Worm (Caenorhabditis elegans) whole organism, mixed stage, embryonic: ENCODE measurements around the gene C01G10.14.
A peak's percentile ranks its signal among the peaks of the same experiment; 100 is the strongest.

Experiments
- M03D4.4 ChIP-seq: sonication (generic microtip); optimal IDR thresholded peaks from 2 replicates; lab custom pipeline; 2017; ENCODE audit warnings: mild to moderate bottlenecking, missing genetic modification characterization, missing compliant biosample characterization
- bed-3 ChIP-seq: fragments of 200-800 bp; sonication (Bioruptor generic); optimal IDR thresholded peaks from 3 replicates; lab custom pipeline; 2018; ENCODE audit warnings: mild to moderate bottlenecking, missing genetic modification characterization, moderate library complexity, missing compliant biosample characterization
- blmp-1 ChIP-seq: fragments of 150-350 bp; optimal IDR thresholded peaks from 2 replicates; lab custom pipeline; 2014; ENCODE audit warnings: missing biosample characterization, missing genetic modification characterization
- ceh-39 ChIP-seq: fragments of 150-350 bp; optimal IDR thresholded peaks from 2 replicates; lab custom pipeline; 2014; ENCODE audit warnings: missing biosample characterization, missing genetic modification characterization
- ceh-83 ChIP-seq: fragments of 200-800 bp; sonication (Bioruptor generic); optimal IDR thresholded peaks from 2 replicates; lab custom pipeline; 2018; ENCODE audit warnings: mild to moderate bottlenecking, missing genetic modification characterization, missing compliant biosample characterization
- ces-1 ChIP-seq: fragments of 150-350 bp; optimal IDR thresholded peaks from 2 replicates; lab custom pipeline; 2014; ENCODE audit warnings: missing biosample characterization, missing genetic modification reagents, missing genetic modification characterization
- drap-1 ChIP-seq: fragments of 200-800 bp; sonication (Bioruptor generic); optimal IDR thresholded peaks from 3 replicates; lab custom pipeline; 2018; ENCODE audit warnings: mild to moderate bottlenecking, missing genetic modification characterization, missing compliant biosample characterization
- elt-1 ChIP-seq: sonication (generic microtip); optimal IDR thresholded peaks from 2 replicates; lab custom pipeline; 2017; ENCODE audit warnings: missing genetic modification characterization, mild to moderate bottlenecking, missing compliant biosample characterization, antibody characterized with exemption, moderate library complexity, borderline replicate concordance; ENCODE audit not compliant: insufficient read depth
- elt-3 ChIP-seq: fragments of 150-350 bp; optimal IDR thresholded peaks from 2 replicates; lab custom pipeline; 2014; ENCODE audit warnings: missing biosample characterization, missing genetic modification characterization
- flh-1 ChIP-seq: fragments of 200-800 bp; sonication (Bioruptor generic); optimal IDR thresholded peaks from 2 replicates; lab custom pipeline; 2018; ENCODE audit warnings: mild to moderate bottlenecking, missing genetic modification characterization, moderate library complexity, missing compliant biosample characterization
- ham-2 ChIP-seq: fragments of 200-800 bp; sonication (Bioruptor generic); optimal IDR thresholded peaks from 2 replicates; lab custom pipeline; 2018; ENCODE audit warnings: mild to moderate bottlenecking, missing genetic modification characterization, missing compliant biosample characterization
- lin-13 ChIP-seq: fragments of 150-350 bp; optimal IDR thresholded peaks from 2 replicates; lab custom pipeline; 2014; ENCODE audit warnings: missing biosample characterization, missing genetic modification characterization
- lin-32 ChIP-seq: fragments of 200-800 bp; sonication (Bioruptor generic); optimal IDR thresholded peaks from 2 replicates; lab custom pipeline; 2018; ENCODE audit warnings: mild to moderate bottlenecking, missing genetic modification characterization, missing compliant biosample characterization
- lsy-2 ChIP-seq: fragments of 150-350 bp; optimal IDR thresholded peaks from 2 replicates; lab custom pipeline; 2014; ENCODE audit warnings: missing biosample characterization, missing genetic modification characterization
- mab-5 ChIP-seq: fragments of 150-350 bp; optimal IDR thresholded peaks from 2 replicates; lab custom pipeline; 2014; ENCODE audit warnings: missing biosample characterization, missing genetic modification characterization
- mep-1 ChIP-seq: fragments of 150-350 bp; optimal IDR thresholded peaks from 2 replicates; lab custom pipeline; 2017; ENCODE audit warnings: missing biosample characterization, missing genetic modification reagents, missing genetic modification characterization, inconsistent platforms
- mls-2 ChIP-seq: sonication (generic microtip); optimal IDR thresholded peaks from 2 replicates; lab custom pipeline; 2016; ENCODE audit warnings: mild to moderate bottlenecking, missing genetic modification characterization, moderate library complexity, missing compliant biosample characterization
- nhr-12 ChIP-seq: fragments of 150-350 bp; optimal IDR thresholded peaks from 2 replicates; lab custom pipeline; 2014; ENCODE audit warnings: missing biosample characterization, missing genetic modification characterization
- nhr-2 ChIP-seq: fragments of 150-350 bp; optimal IDR thresholded peaks from 2 replicates; lab custom pipeline; 2014; ENCODE audit warnings: missing biosample characterization, missing genetic modification characterization
- nhr-237 ChIP-seq: fragments of 150-350 bp; optimal IDR thresholded peaks from 2 replicates; lab custom pipeline; 2014; ENCODE audit warnings: missing biosample characterization, missing genetic modification characterization
- nhr-28 ChIP-seq: fragments of 150-350 bp; optimal IDR thresholded peaks from 2 replicates; lab custom pipeline; 2014; ENCODE audit warnings: missing biosample characterization, missing genetic modification characterization
- nhr-76 ChIP-seq: sonication (generic microtip); optimal IDR thresholded peaks from 2 replicates; lab custom pipeline; 2017; ENCODE audit warnings: missing biosample characterization, missing genetic modification characterization
- pha-4 ChIP-seq: fragments of 150-350 bp; optimal IDR thresholded peaks from 2 replicates; lab custom pipeline; 2018; ENCODE audit warnings: missing biosample characterization, missing genetic modification reagents, missing genetic modification characterization
- sem-2 ChIP-seq: fragments of 200-800 bp; sonication (Bioruptor generic); optimal IDR thresholded peaks from 2 replicates; lab custom pipeline; 2018; ENCODE audit warnings: mild to moderate bottlenecking, missing genetic modification characterization, missing compliant biosample characterization
- snpc-4 ChIP-seq: fragments of 150-350 bp; optimal IDR thresholded peaks from 2 replicates; lab custom pipeline; 2014; ENCODE audit warnings: missing biosample characterization, missing genetic modification characterization
- sptf-1 ChIP-seq: sonication (generic microtip); optimal IDR thresholded peaks from 2 replicates; lab custom pipeline; 2017; ENCODE audit warnings: mild to moderate bottlenecking, missing genetic modification characterization, moderate library complexity, missing compliant biosample characterization
- tbx-8 ChIP-seq: fragments of 200-800 bp; sonication (Bioruptor generic); optimal IDR thresholded peaks from 2 replicates; lab custom pipeline; 2018; ENCODE audit warnings: mild to moderate bottlenecking, missing genetic modification characterization, moderate library complexity, missing compliant biosample characterization
- unc-120 ChIP-seq: sonication (generic microtip); optimal IDR thresholded peaks from 2 replicates; lab custom pipeline; 2017; ENCODE audit warnings: missing genetic modification characterization, missing compliant biosample characterization; ENCODE audit not compliant: poor library complexity, severe bottlenecking
- unc-39 ChIP-seq: fragments of 150-350 bp; optimal IDR thresholded peaks from 2 replicates; lab custom pipeline; 2014; ENCODE audit warnings: missing biosample characterization, missing genetic modification characterization
- unc-62 ChIP-seq: fragments of 150-350 bp; optimal IDR thresholded peaks from 2 replicates; lab custom pipeline; 2014; ENCODE audit warnings: missing biosample characterization, missing genetic modification reagents, missing genetic modification characterization
- zip-8 ChIP-seq: fragments of 150-350 bp; optimal IDR thresholded peaks from 2 replicates; lab custom pipeline; 2014; ENCODE audit warnings: missing biosample characterization, missing genetic modification characterization
- ztf-11 ChIP-seq: fragments of 150-350 bp; optimal IDR thresholded peaks from 2 replicates; lab custom pipeline; 2014; ENCODE audit warnings: missing biosample characterization, missing genetic modification characterization

C01G10.14 gene

ce11 chrV:15063987-15064386 lies 41.8 kb downstream of the C01G10.14 start, which contains the start of gene rap-2:
Gene rap-2, minus strand, starts transcription at chrV:15064087.
- TF ChIP-seq mls-2 (tag; lab: Kevin White, UChicago) (no peak), nhr-12 (tag; lab: Kevin White, UChicago) (no peak), pha-4 (tag; lab: Kevin White, UChicago) (no peak), nhr-28 (no peak), ceh-39 (tag; lab: Kevin White, UChicago) (no peak), ham-2 (GFP tag; lab: Kevin White, UChicago) (no peak), zip-8 (tag; lab: Kevin White, UChicago) (no peak), elt-1 (no peak), unc-120 (tag; lab: Kevin White, UChicago) (no peak), elt-3 (tag; lab: Kevin White, UChicago) (no peak), tbx-8 (GFP tag; lab: Kevin White, UChicago) (no peak), nhr-2 (tag; lab: Kevin White, UChicago) (no peak), mab-5 (tag; lab: Kevin White, UChicago) (no peak), M03D4.4 (tag; lab: Kevin White, UChicago) (no peak)

- TF ChIP-seq M03D4.4 (tag; lab: Kevin White, UChicago), result no peak
- TF ChIP-seq flh-1 (GFP tag; lab: Kevin White, UChicago), result no peak
- TF ChIP-seq ces-1, result no peak
- TF ChIP-seq nhr-12 (tag; lab: Kevin White, UChicago), result no peak
- TF ChIP-seq mab-5 (tag; lab: Kevin White, UChicago), result no peak
- TF ChIP-seq ham-2 (GFP tag; lab: Kevin White, UChicago), result no peak
- TF ChIP-seq drap-1 (GFP tag; lab: Kevin White, UChicago), result no peak
- no peak for TF ChIP-seq sem-2 (GFP tag; lab: Kevin White, UChicago)
- TF ChIP-seq pha-4 (tag; lab: Kevin White, UChicago), result no peak
- no peak for TF ChIP-seq bed-3 (GFP tag; lab: Kevin White, UChicago)
- TF ChIP-seq unc-62 (GFP tag; lab: Kevin White, UChicago), result no peak
- TF ChIP-seq ztf-11 (tag; lab: Kevin White, UChicago), result no peak
- TF ChIP-seq nhr-28, result no peak
- no peak for TF ChIP-seq nhr-76 (tag; lab: Kevin White, UChicago)
- TF ChIP-seq snpc-4 (tag; lab: Kevin White, UChicago), result no peak
- TF ChIP-seq lsy-2 (tag; lab: Kevin White, UChicago), result no peak
- no peak for TF ChIP-seq elt-1
- TF ChIP-seq unc-39 (tag; lab: Kevin White, UChicago), result no peak
Observed at ce11 chrV:15060595-15060994, 45.1 kb downstream of the C01G10.14 start.

- peak; percentile 12 for TF ChIP-seq lsy-2 (tag; lab: Kevin White, UChicago)
- TF ChIP-seq zip-8 (tag; lab: Kevin White, UChicago), result peak; percentile 44
- no peak for TF ChIP-seq lin-32 (GFP tag; lab: Kevin White, UChicago)
- peak; percentile 11 for TF ChIP-seq ces-1
- no peak for TF ChIP-seq nhr-237 (tag; lab: Kevin White, UChicago)
- no peak for TF ChIP-seq drap-1 (GFP tag; lab: Kevin White, UChicago)
Observed at ce11 chrV:15059534-15059933, 46.2 kb downstream of the C01G10.14 start, which contains the start of the genes mcm-3 and C25D7.15. Gene mcm-3, minus strand, starts transcription at chrV:15059599. Gene C25D7.15, plus strand, starts transcription at chrV:15059808.

- no peak for TF ChIP-seq nhr-28
- TF ChIP-seq lin-32 (GFP tag; lab: Kevin White, UChicago), result no peak
Observed at ce11 chrV:15058965-15059364, 46.8 kb downstream of the C01G10.14 start.

- TF ChIP-seq mep-1 (no peak), nhr-237 (tag; lab: Kevin White, UChicago) (no peak), nhr-2 (tag; lab: Kevin White, UChicago) (no peak), sptf-1 (no peak), drap-1 (GFP tag; lab: Kevin White, UChicago) (no peak), unc-120 (tag; lab: Kevin White, UChicago) (no peak), sem-2 (GFP tag; lab: Kevin White, UChicago) (no peak), nhr-76 (tag; lab: Kevin White, UChicago) (no peak), lin-13 (tag; lab: Kevin White, UChicago) (no peak), ceh-83 (no peak), M03D4.4 (tag; lab: Kevin White, UChicago) (no peak), mls-2 (tag; lab: Kevin White, UChicago) (no peak), blmp-1 (tag; lab: Kevin White, UChicago) (no peak)
Observed at ce11 chrV:15058423-15058822, 47.3 kb downstream of the C01G10.14 start.
